Fruit fly (Drosophila melanogaster) whole organism, embryonic: ENCODE measurements around the gene ihog.

Source experiments
- Antp ChIP-seq: fragments of 200-800 bp; sonication (Bioruptor generic); optimal IDR thresholded peaks from 3 replicates; lab custom pipeline; 2016; ENCODE audit warnings: missing biosample characterization, missing genetic modification characterization
- CG11456 ChIP-seq: fragments of 200-800 bp; sonication (Bioruptor generic); IDR thresholded peaks from 3 replicates; pipeline ENCODE4 v1.3.6; 2022; ENCODE audit warnings: missing biosample characterization, missing genetic modification characterization
- CG12744 ChIP-seq: fragments of 200-800 bp; sonication (Bioruptor generic); optimal IDR thresholded peaks from 2 replicates; lab custom pipeline; 2016; ENCODE audit warnings: missing biosample characterization, missing genetic modification characterization
- CG12942 ChIP-seq: fragments of 200-800 bp; sonication (Bioruptor generic); optimal IDR thresholded peaks from 3 replicates; lab custom pipeline; 2016; ENCODE audit warnings: missing biosample characterization, missing genetic modification characterization
- CG13287 ChIP-seq: fragments of 200-800 bp; sonication (Bioruptor generic); IDR thresholded peaks from 2 replicates; pipeline ENCODE4 v1.3.6; 2022; ENCODE audit warnings: missing biosample characterization, missing genetic modification characterization; ENCODE audit not compliant: partially characterized antibody
- CG14014 ChIP-seq: fragments of 200-800 bp; sonication (Bioruptor generic); IDR thresholded peaks from 2 replicates; pipeline ENCODE4 v1.3.6; 2022; ENCODE audit warnings: missing biosample characterization, missing genetic modification characterization
- CG1603 ChIP-seq: fragments of 200-800 bp; sonication (Bioruptor generic); optimal IDR thresholded peaks from 2 replicates; lab custom pipeline; 2019; ENCODE audit warnings: missing biosample characterization, mild to moderate bottlenecking, missing genetic modification characterization, moderate library complexity
- CG2116 ChIP-seq: fragments of 200-800 bp; sonication (Bioruptor generic); optimal IDR thresholded peaks from 3 replicates; lab custom pipeline; 2018; ENCODE audit warnings: missing biosample characterization, mild to moderate bottlenecking, missing genetic modification characterization
- CG2712 ChIP-seq: fragments of 200-800 bp; optimal IDR thresholded peaks from 3 replicates; lab custom pipeline; 2019; ENCODE audit warnings: missing biosample characterization, mild to moderate bottlenecking, missing genetic modification characterization, moderate library complexity
- CG2889 ChIP-seq: fragments of 200-800 bp; sonication (Bioruptor generic); IDR thresholded peaks from 3 replicates; pipeline ENCODE4 v1.3.6; 2022; ENCODE audit warnings: missing biosample characterization, missing genetic modification characterization
- CG30020 ChIP-seq: fragments of 200-800 bp; optimal IDR thresholded peaks from 2 replicates; lab custom pipeline; 2019; ENCODE audit warnings: missing biosample characterization, mild to moderate bottlenecking, missing genetic modification characterization, moderate library complexity
- CG31441 ChIP-seq: fragments of 200-800 bp; sonication (Bioruptor generic); IDR thresholded peaks from 2 replicates; pipeline ENCODE4 v1.3.6; 2022; ENCODE audit warnings: missing biosample characterization, missing genetic modification characterization
- CG34422 ChIP-seq: fragments of 200-800 bp; sonication (Bioruptor generic); IDR thresholded peaks from 3 replicates; pipeline ENCODE4 v1.3.6; 2022; ENCODE audit warnings: missing biosample characterization, missing genetic modification characterization
- CG6689 ChIP-seq: fragments of 200-800 bp; sonication (Bioruptor generic); IDR thresholded peaks from 2 replicates; pipeline ENCODE4 v1.3.6; 2022; ENCODE audit warnings: missing biosample characterization, missing genetic modification characterization
- CG6854 ChIP-seq: fragments of 200-800 bp; sonication (Bioruptor generic); optimal IDR thresholded peaks from 3 replicates; lab custom pipeline; 2017; ENCODE audit warnings: missing biosample characterization, mild to moderate bottlenecking, missing genetic modification characterization
- CG7357 ChIP-seq: fragments of 200-800 bp; sonication (Bioruptor generic); IDR thresholded peaks from 3 replicates; pipeline ENCODE4 v1.3.6; 2022; ENCODE audit warnings: missing biosample characterization, missing genetic modification characterization
- CG7928 ChIP-seq: fragments of 200-800 bp; sonication (Bioruptor generic); optimal IDR thresholded peaks from 2 replicates; lab custom pipeline; 2017; ENCODE audit warnings: missing biosample characterization, mild to moderate bottlenecking, missing genetic modification characterization
- CG7963 ChIP-seq: fragments of 200-800 bp; sonication (Bioruptor generic); IDR thresholded peaks from 3 replicates; pipeline ENCODE4 v1.3.6; 2022; ENCODE audit warnings: missing biosample characterization, missing genetic modification characterization; ENCODE audit not compliant: partially characterized antibody
- CG8281 ChIP-seq: fragments of 200-800 bp; sonication (Bioruptor generic); optimal IDR thresholded peaks from 2 replicates; lab custom pipeline; 2018; ENCODE audit warnings: missing biosample characterization, mild to moderate bottlenecking, missing genetic modification characterization, moderate library complexity
- CG8359 ChIP-seq: fragments of 200-800 bp; sonication (Bioruptor generic); optimal IDR thresholded peaks from 2 replicates; lab custom pipeline; 2017; ENCODE audit warnings: missing biosample characterization, mild to moderate bottlenecking, missing genetic modification characterization, borderline replicate concordance
- CG8765 ChIP-seq: fragments of 200-800 bp; sonication (Bioruptor generic); IDR thresholded peaks from 2 replicates; pipeline ENCODE4 v1.3.6; 2022; ENCODE audit warnings: missing biosample characterization, missing genetic modification characterization
- CG9609 ChIP-seq: fragments of 200-800 bp; sonication (Bioruptor generic); optimal IDR thresholded peaks from 3 replicates; lab custom pipeline; 2016; ENCODE audit warnings: missing biosample characterization, missing genetic modification characterization
- E2f1 ChIP-seq: fragments of 200-800 bp; sonication (Bioruptor generic); IDR thresholded peaks from 2 replicates; pipeline ENCODE4 v1.3.6; 2022; ENCODE audit warnings: missing biosample characterization, missing genetic modification characterization
- Ets65A ChIP-seq: fragments of 200-800 bp; sonication (Bioruptor generic); peaks from one replicate; lab custom pipeline; 2016; ENCODE audit warnings: missing biosample characterization, missing genetic modification characterization
- Fer3 ChIP-seq: fragments of 200-800 bp; sonication (Bioruptor generic); optimal IDR thresholded peaks from 2 replicates; lab custom pipeline; 2018; ENCODE audit warnings: missing biosample characterization, mild to moderate bottlenecking, missing genetic modification characterization, moderate library complexity
- Hmr ChIP-seq: fragments of 200-800 bp; sonication (Bioruptor generic); optimal IDR thresholded peaks from 3 replicates; lab custom pipeline; 2017; ENCODE audit warnings: mild to moderate bottlenecking, missing biosample characterization, missing genetic modification reagents, missing genetic modification characterization
- Med ChIP-seq: fragments of 200-800 bp; sonication (Bioruptor generic); peaks from one replicate; lab custom pipeline; 2016; ENCODE audit warnings: missing biosample characterization, missing genetic modification characterization, mild to moderate bottlenecking, inconsistent platforms, moderate library complexity
- NFAT ChIP-seq: fragments of 200-800 bp; sonication (Bioruptor generic); IDR thresholded peaks from 2 replicates; pipeline ENCODE4 v1.3.6; 2022; ENCODE audit warnings: missing biosample characterization, missing genetic modification characterization
- Scr ChIP-seq: fragments of 200-800 bp; sonication (Bioruptor generic); IDR thresholded peaks from 2 replicates; pipeline ENCODE4 v1.3.6; 2022; ENCODE audit warnings: missing biosample characterization, missing genetic modification characterization; ENCODE audit not compliant: partially characterized antibody
- Sin3A ChIP-seq: fragments of >200 bp; optimal IDR thresholded peaks from 2 replicates; lab custom pipeline; 2018
- Taf1 ChIP-seq: fragments of 200-800 bp; sonication (Bioruptor generic); IDR thresholded peaks from 2 replicates; pipeline ENCODE4 v1.3.6; 2022; ENCODE audit warnings: missing biosample characterization, missing genetic modification characterization
- YL-1 ChIP-seq: fragments of 200-800 bp; sonication (Bioruptor generic); optimal IDR thresholded peaks from 3 replicates; lab custom pipeline; 2017; ENCODE audit warnings: missing biosample characterization, mild to moderate bottlenecking, missing genetic modification characterization
- ato ChIP-seq: fragments of 200-800 bp; sonication (Bioruptor generic); IDR thresholded peaks from 2 replicates; pipeline ENCODE4 v1.3.6; 2022; ENCODE audit warnings: missing biosample characterization, missing genetic modification characterization; ENCODE audit not compliant: partially characterized antibody
- cas ChIP-seq: fragments of 200-800 bp; sonication (Bioruptor generic); IDR thresholded peaks from 2 replicates; pipeline ENCODE4 v1.3.6; 2022; ENCODE audit warnings: missing biosample characterization, missing genetic modification characterization
- ci ChIP-seq: fragments of 200-800 bp; sonication (Bioruptor generic); IDR thresholded peaks from 3 replicates; pipeline ENCODE4 v1.3.6; 2022; ENCODE audit warnings: missing biosample characterization, missing genetic modification characterization
- en ChIP-seq: fragments of 200-800 bp; sonication (Bioruptor generic); optimal IDR thresholded peaks from 2 replicates; lab custom pipeline; 2016; ENCODE audit warnings: missing biosample characterization, missing genetic modification characterization
- fd64A ChIP-seq: fragments of 200-800 bp; sonication (Bioruptor generic); optimal IDR thresholded peaks from 3 replicates; lab custom pipeline; 2018; ENCODE audit warnings: missing biosample characterization, mild to moderate bottlenecking, missing genetic modification characterization
- gcm2 ChIP-seq: fragments of 200-800 bp; sonication (Bioruptor generic); optimal IDR thresholded peaks from 2 replicates; lab custom pipeline; 2016; ENCODE audit warnings: missing biosample characterization, missing genetic modification characterization
- gem ChIP-seq: fragments of 200-800 bp; sonication (Bioruptor generic); optimal IDR thresholded peaks from 2 replicates; lab custom pipeline; 2019; ENCODE audit warnings: missing biosample characterization, mild to moderate bottlenecking, missing genetic modification characterization, moderate library complexity
- grn ChIP-seq: fragments of 200-800 bp; sonication (Bioruptor generic); optimal IDR thresholded peaks from 3 replicates; lab custom pipeline; 2017; ENCODE audit warnings: missing biosample characterization, missing genetic modification characterization
- pzg ChIP-seq: fragments of 200-800 bp; sonication (Bioruptor generic); optimal IDR thresholded peaks from 3 replicates; lab custom pipeline; 2018; ENCODE audit warnings: missing biosample characterization, mild to moderate bottlenecking, missing genetic modification characterization, moderate library complexity
- salm ChIP-seq: fragments of 200-800 bp; sonication (Bioruptor generic); optimal IDR thresholded peaks from 2 replicates; lab custom pipeline; 2018; ENCODE audit warnings: missing biosample characterization, mild to moderate bottlenecking, missing genetic modification characterization
- sqz ChIP-seq: fragments of 200-800 bp; sonication (Bioruptor generic); optimal IDR thresholded peaks from 3 replicates; lab custom pipeline; 2018; ENCODE audit warnings: missing biosample characterization, mild to moderate bottlenecking, missing genetic modification characterization
- stwl ChIP-seq: fragments of 200-800 bp; sonication (Bioruptor generic); optimal IDR thresholded peaks from 3 replicates; lab custom pipeline; 2018; ENCODE audit warnings: missing biosample characterization, mild to moderate bottlenecking, missing genetic modification characterization, moderate library complexity
- sug ChIP-seq: fragments of 200-800 bp; optimal IDR thresholded peaks from 2 replicates; lab custom pipeline; 2019; ENCODE audit warnings: missing biosample characterization, mild to moderate bottlenecking, missing genetic modification characterization, moderate library complexity
- trem ChIP-seq: fragments of 200-800 bp; optimal IDR thresholded peaks from 3 replicates; lab custom pipeline; 2019; ENCODE audit warnings: missing biosample characterization, mild to moderate bottlenecking, missing genetic modification characterization, moderate library complexity
- unc-4 ChIP-seq: fragments of 200-800 bp; sonication (Bioruptor generic); IDR thresholded peaks from 2 replicates; pipeline ENCODE4 v1.3.6; 2022; ENCODE audit warnings: missing biosample characterization, missing genetic modification characterization; ENCODE audit not compliant: partially characterized antibody
- vvl ChIP-seq: fragments of 200-800 bp; sonication (Bioruptor generic); IDR thresholded peaks from 2 replicates; pipeline ENCODE4 v1.3.6; 2022; ENCODE audit warnings: missing biosample characterization, missing genetic modification characterization
- zen ChIP-seq: fragments of 200-800 bp; sonication (Bioruptor generic); optimal IDR thresholded peaks from 3 replicates; lab custom pipeline; 2018; ENCODE audit warnings: missing biosample characterization, mild to moderate bottlenecking, missing genetic modification characterization, moderate library complexity
- zfh1 ChIP-seq: fragments of 200-800 bp; sonication (Bioruptor generic); IDR thresholded peaks from 3 replicates; pipeline ENCODE4 v1.3.6; 2022; ENCODE audit warnings: missing biosample characterization, missing genetic modification characterization

Gene ihog

DNA sequence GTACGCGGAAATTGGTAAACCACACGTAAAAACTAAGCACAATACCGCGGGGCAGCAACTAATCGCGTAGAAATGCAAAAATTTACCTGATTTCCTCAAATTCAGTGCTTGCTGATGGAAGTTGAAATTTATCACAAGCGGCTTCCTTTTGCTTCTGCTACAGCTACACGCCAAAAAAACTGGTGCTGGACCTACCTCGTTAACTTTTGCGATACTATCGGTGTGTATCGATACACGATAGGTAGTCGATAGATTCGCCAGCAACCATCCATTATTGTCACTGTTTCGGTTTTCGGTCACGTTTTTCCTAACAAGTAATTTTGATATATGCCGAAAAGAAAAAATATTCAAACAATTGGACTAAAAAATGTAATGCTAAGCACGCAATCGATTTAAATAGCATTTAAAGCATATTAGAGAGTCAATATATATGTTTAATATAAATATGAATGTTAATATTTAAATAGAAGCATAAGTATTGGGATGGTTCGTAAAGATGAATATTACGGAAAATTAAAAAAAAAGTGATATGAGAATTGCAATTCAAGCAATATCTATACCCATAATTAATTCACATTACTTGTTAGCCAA is 18.9 kb upstream of the ihog start, which contains the start of gene Sumo (continued):
- TF ChIP-seq CG8359 (GFP tag; lab: Kevin White, UChicago) (no peak), CG2116 (GFP tag; lab: Kevin White, UChicago) (peak; percentile 94), Ets65A (GFP tag; lab: Kevin White, UChicago) (no peak), CG31441 (peak; percentile 86), CG2889 (GFP tag; lab: Robert Waterston, UW) (no peak), zen (tag; lab: Kevin White, UChicago) (peak; percentile 49), Med (GFP tag; lab: Kevin White, UChicago) (peak; percentile 82), Sin3A (lab: Kevin White, UChicago) (peak; percentile 13), CG2712 (peak; percentile 30), CG7963 (GFP tag; lab: Robert Waterston, UW) (peak; percentile 100), ci (GFP tag; lab: Robert Waterston, UW) (peak; percentile 67), vvl (GFP tag; lab: Robert Waterston, UW) (peak; percentile 10; the same call in 1 of the 2 replicates), CG11456 (peak; percentile 74; the same call in 2 of the 3 replicates), ato (peak; percentile 100), YL-1 (peak; percentile 9), Fer3 (tag; lab: Kevin White, UChicago) (no peak), CG8281 (tag; lab: Kevin White, UChicago) (no peak), CG7928 (GFP tag; lab: Kevin White, UChicago) (no peak), CG30020 (tag; lab: Kevin White, UChicago) (peak; percentile 69), en (GFP tag; lab: Kevin White, UChicago) (no peak), unc-4 (GFP tag; lab: Robert Waterston, UW) (peak; percentile 93), sug (peak; percentile 23), CG14014 (GFP tag; lab: Robert Waterston, UW) (no peak), NFAT (peak; percentile 86), Scr (GFP tag; lab: Robert Waterston, UW) (peak; percentile 96), CG7357 (no peak), cas (peak; percentile 9; the same call in 1 of the 2 replicates), CG6689 (GFP tag; lab: Robert Waterston, UW) (no peak), CG12942 (GFP tag; lab: Kevin White, UChicago) (no peak), grn (GFP tag; lab: Kevin White, UChicago) (no peak), CG8765 (GFP tag; lab: Robert Waterston, UW) (peak; percentile 25; the same call in 1 of the 2 replicates), Taf1 (GFP tag; lab: Robert Waterston, UW) (0 out of 2 replicates have a peak, but pooled peaks have one; percentile 12), CG9609 (GFP tag; lab: Kevin White, UChicago) (no peak), Hmr (GFP tag; lab: Kevin White, UChicago) (no peak), zfh1 (GFP tag; lab: Robert Waterston, UW) (0 out of 3 replicates have a peak, but pooled peaks have one; percentile 26), salm (tag; lab: Kevin White, UChicago) (no peak), CG6854 (GFP tag; lab: Kevin White, UChicago) (no peak), E2f1 (GFP tag; lab: Robert Waterston, UW) (0 out of 2 replicates have a peak, but pooled peaks have one; percentile 13), gcm2 (GFP tag; lab: Kevin White, UChicago) (no peak), CG13287 (GFP tag; lab: Robert Waterston, UW) (peak; percentile 94), fd64A (GFP tag; lab: Kevin White, UChicago) (no peak), trem (peak; percentile 66), CG34422 (peak; percentile 51; the same call in 1 of the 3 replicates), gem (peak; percentile 21), CG1603 (tag; lab: Kevin White, UChicago) (peak; percentile 66), CG12744 (GFP tag; lab: Kevin White, UChicago) (no peak), sqz (peak; percentile 69), stwl (tag; lab: Kevin White, UChicago) (peak; percentile 13), Antp (GFP tag; lab: Kevin White, UChicago) (no peak), pzg (GFP tag; lab: Kevin White, UChicago) (peak; percentile 79)
